Worm (Caenorhabditis elegans) whole organism, L1 larva: ENCODE results near the gene ksr-1.

Experiments
- ceh-63 ChIP-seq: fragments of 200-800 bp; sonication (Bioruptor generic); optimal IDR thresholded peaks from 2 replicates; lab custom pipeline; 2018; ENCODE audit warnings: mild to moderate bottlenecking, missing genetic modification characterization, missing compliant biosample characterization
- lir-3 ChIP-seq: sonication (generic microtip); optimal IDR thresholded peaks from 2 replicates; lab custom pipeline; 2016; ENCODE audit warnings: mild to moderate bottlenecking, missing genetic modification characterization, moderate library complexity, missing compliant biosample characterization; ENCODE audit not compliant: poor library complexity
- lsy-2 ChIP-seq, 2 experiments: fragments of 150-350 bp; optimal IDR thresholded peaks; 2 replicates each; lab custom pipeline; 2014; ENCODE audit warnings: missing biosample characterization in 2 of 2, missing genetic modification characterization in 2 of 2
- mab-9 ChIP-seq: fragments of 200-800 bp; sonication (Bioruptor generic); IDR thresholded peaks from 2 replicates; pipeline ENCODE4 v1.3.6; 2022; ENCODE audit warnings: missing genetic modification reagents, missing genetic modification characterization, missing compliant biosample characterization
- mep-1 ChIP-seq: fragments of 150-350 bp; optimal IDR thresholded peaks from 2 replicates; lab custom pipeline; 2014; ENCODE audit warnings: missing biosample characterization, missing genetic modification characterization

DNA sequence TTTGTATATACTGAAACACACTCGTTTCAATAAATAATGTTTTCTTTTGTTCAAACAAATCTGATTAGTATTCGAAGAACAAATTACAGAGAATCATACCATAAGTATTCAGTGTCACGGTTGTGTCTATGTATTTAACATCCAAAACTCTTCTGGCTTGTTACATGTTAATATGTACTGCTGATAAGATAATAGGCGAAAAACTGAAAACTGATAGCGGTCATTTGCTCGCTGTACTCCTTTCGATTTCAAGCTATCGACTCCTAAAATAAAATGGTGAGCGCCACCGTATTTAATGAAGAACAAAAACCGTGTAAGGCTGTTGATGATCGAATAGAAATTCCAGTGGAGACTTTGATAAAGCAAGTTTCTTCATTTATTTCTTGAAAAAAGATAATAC, 48.4 kb downstream of the ksr-1 start, which contains the start of gene R09F10.1:
- no peak for TF ChIP-seq lir-3
- no peak for TF ChIP-seq lsy-2 (tag; optimal IDR thresholded peaks at IDR 0.05; lab: Kevin White, UChicago)
- TF ChIP-seq ceh-63 (GFP tag; lab: Kevin White, UChicago), result no peak
- TF ChIP-seq mep-1 (tag; lab: Kevin White, UChicago), result no peak
- no peak for TF ChIP-seq mab-9 (GFP tag; lab: Robert Waterston, UW)
